Worm (Caenorhabditis elegans) whole organism, L3 larva: ENCODE measurements around the gene math-16.
A peak's percentile ranks its signal among the peaks of the same experiment; 100 is the strongest.

Experiments
- elt-2 ChIP-seq: sonication (generic microtip); optimal IDR thresholded peaks from 2 replicates; lab custom pipeline; 2016; ENCODE audit warnings: missing genetic modification reagents, mild to moderate bottlenecking, missing genetic modification characterization, missing compliant biosample characterization
- fkh-2 ChIP-seq: fragments of 150-350 bp; optimal IDR thresholded peaks from 2 replicates; lab custom pipeline; 2014; ENCODE audit warnings: missing biosample characterization, missing genetic modification reagents, missing genetic modification characterization
- nhr-76 ChIP-seq: fragments of 150-350 bp; sonication (generic microtip); optimal IDR thresholded peaks from 5 replicates; lab custom pipeline; 2014; ENCODE audit warnings: missing biosample characterization, missing genetic modification characterization
- pqm-1 ChIP-seq: fragments of 150-350 bp; optimal IDR thresholded peaks from 2 replicates; lab custom pipeline; 2017; ENCODE audit warnings: missing biosample characterization, missing genetic modification characterization, inconsistent platforms

The math-16 gene

DNA sequence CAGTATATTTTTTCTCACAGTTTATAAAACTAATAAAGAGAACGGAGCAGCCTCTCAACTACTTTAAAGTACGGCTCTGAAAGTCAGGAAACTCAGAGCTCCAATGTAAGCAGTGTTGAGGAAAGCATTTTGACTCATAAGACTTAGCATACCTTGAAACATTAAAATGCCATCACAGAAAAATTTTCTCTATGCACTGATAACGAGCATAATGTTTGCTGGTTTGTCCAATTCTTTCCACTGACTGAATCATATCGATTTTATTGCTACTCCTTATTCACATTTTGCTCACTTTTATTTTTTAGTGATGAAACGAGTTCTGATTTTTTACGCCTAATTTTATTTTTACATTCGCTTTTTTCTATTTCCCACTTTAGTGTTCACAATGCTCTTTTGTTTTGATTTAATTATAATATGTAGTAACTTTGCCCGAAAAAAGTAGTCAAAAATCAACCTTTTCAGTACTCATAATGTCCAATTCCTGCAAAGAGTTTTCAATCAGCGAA lies 46.6 kb downstream of the math-16 start, which contains the start of gene math-39:
Gene math-39 (plus strand): TSS at position 456 of the 506 bp plus-strand sequence.
- TF ChIP-seq nhr-76 (no peak), elt-2 (tag; lab: Kevin White, UChicago) (peak; percentile 51)

DNA sequence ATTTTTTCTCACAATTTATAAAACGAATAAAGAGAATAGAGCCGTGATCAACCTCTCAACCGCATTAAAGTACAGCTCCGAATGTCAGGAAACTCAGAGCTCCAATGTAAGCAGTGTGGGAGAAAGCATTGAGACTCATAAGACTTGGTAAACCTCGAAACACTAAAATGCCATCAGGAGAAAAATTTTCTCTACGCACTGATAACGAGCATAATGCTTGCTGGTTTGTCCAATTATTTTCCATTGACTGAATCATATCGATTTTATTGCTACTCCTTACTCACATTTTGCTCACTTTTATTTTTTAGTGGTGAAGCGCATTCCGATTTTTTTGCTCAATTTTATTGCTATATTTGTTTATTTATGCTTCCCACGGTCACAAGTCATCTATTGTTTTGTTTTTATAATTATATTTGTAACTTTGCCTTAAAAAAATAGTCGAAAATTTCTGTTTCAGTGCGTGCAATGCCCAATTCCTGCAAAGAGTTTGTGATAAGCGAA lies 48.3 kb downstream of the math-16 start, which contains the start of gene math-40:
Gene math-40 (plus strand): TSS at position 451 of the 501 bp plus-strand sequence.
- TF ChIP-seq elt-2 (tag; lab: Kevin White, UChicago) = peak; percentile 62
- TF ChIP-seq pqm-1 (tag; lab: Kevin White, UChicago) = peak; percentile 41
- no peak for TF ChIP-seq fkh-2 (tag; lab: Kevin White, UChicago)
